Worm (Caenorhabditis elegans): ENCODE data around the gene scl-8.

- no peak for TF ChIP-seq lin-39 (tag; optimal IDR thresholded peaks at IDR 0.05)
- no peak for TF ChIP-seq nhr-237 (tag; optimal IDR thresholded peaks at IDR 0.05)
- TF ChIP-seq skn-1 (tag; optimal IDR thresholded peaks at IDR 0.05), result no peak
- TF ChIP-seq ztf-4 (tag; optimal IDR thresholded peaks at IDR 0.05), result no peak
- no peak for TF ChIP-seq mml-1 (tag; optimal IDR thresholded peaks at IDR 0.05)
- TF ChIP-seq aly-2 (tag; optimal IDR thresholded peaks at IDR 0.05), result no peak
- no peak for TF ChIP-seq ceh-82 (tag; optimal IDR thresholded peaks at IDR 0.05)
- TF ChIP-seq hmg-11 (tag; optimal IDR thresholded peaks at IDR 0.05), result no peak
- TF ChIP-seq mdl-1 (tag; optimal IDR thresholded peaks at IDR 0.05), result no peak
- TF ChIP-seq snpc-4 (tag; optimal IDR thresholded peaks at IDR 0.05), result no peak
- no peak for TF ChIP-seq ztf-11 (tag; optimal IDR thresholded peaks at IDR 0.05)
- TF ChIP-seq lsy-12 (tag; optimal IDR thresholded peaks at IDR 0.05), result no peak
These were observed 41.4 kb downstream of the scl-8 start, which contains the start of gene best-2 for ce11 chrIV:13112982-13113381.

Measured in whole organism, L3 larva.